Fruit fly (Drosophila melanogaster) whole organism, pupa: ENCODE results near the gene CG10576.

Experiments used
- CG10348 ChIP-seq: fragments of 200-800 bp; sonication (Bioruptor generic); IDR thresholded peaks from 2 replicates; pipeline ENCODE4 v1.3.6; 2022; ENCODE audit warnings: missing biosample characterization, missing genetic modification characterization
- CG12605 ChIP-seq: fragments of 200-800 bp; sonication (Bioruptor generic); IDR thresholded peaks from 2 replicates; pipeline ENCODE4 v1.3.6; 2022; ENCODE audit warnings: missing biosample characterization, missing genetic modification characterization
- CG14655 ChIP-seq: fragments of 200-800 bp; sonication (Bioruptor generic); optimal IDR thresholded peaks from 3 replicates; lab custom pipeline; 2017; ENCODE audit warnings: mild to moderate bottlenecking, missing biosample characterization, missing genetic modification reagents, missing genetic modification characterization
- CG15710 ChIP-seq: fragments of 200-800 bp; sonication (Bioruptor generic); optimal IDR thresholded peaks from 2 replicates; lab custom pipeline; 2018; ENCODE audit warnings: missing biosample characterization, mild to moderate bottlenecking, missing genetic modification characterization, moderate library complexity
- CG17806 ChIP-seq: fragments of 200-800 bp; sonication (Bioruptor generic); optimal IDR thresholded peaks from 2 replicates; lab custom pipeline; 2018; ENCODE audit warnings: missing biosample characterization, mild to moderate bottlenecking, missing genetic modification characterization, moderate library complexity
- CG32121 ChIP-seq: fragments of 200-800 bp; sonication (Bioruptor generic); IDR thresholded peaks from 2 replicates; pipeline ENCODE4 v1.3.6; 2022; ENCODE audit warnings: missing biosample characterization, missing genetic modification characterization
- CG34367 ChIP-seq: fragments of 200-800 bp; sonication (Bioruptor generic); optimal IDR thresholded peaks from 2 replicates; lab custom pipeline; 2018; ENCODE audit warnings: missing biosample characterization, mild to moderate bottlenecking, missing genetic modification characterization
- CG4496 ChIP-seq: fragments of 200-800 bp; sonication (Bioruptor generic); IDR thresholded peaks from 3 replicates; pipeline ENCODE4 v1.3.6; 2022; ENCODE audit warnings: missing biosample characterization, missing genetic modification characterization
- CG8159 ChIP-seq: fragments of 200-800 bp; sonication (Bioruptor generic); optimal IDR thresholded peaks from 3 replicates; lab custom pipeline; 2018; ENCODE audit warnings: missing biosample characterization, mild to moderate bottlenecking, missing genetic modification characterization, moderate library complexity
- CG8301 ChIP-seq: fragments of 200-800 bp; sonication (Bioruptor generic); optimal IDR thresholded peaks from 2 replicates; lab custom pipeline; 2018; ENCODE audit warnings: missing biosample characterization, mild to moderate bottlenecking, missing genetic modification characterization
- D1 ChIP-seq: fragments of 200-800 bp; sonication (Bioruptor generic); optimal IDR thresholded peaks from 2 replicates; lab custom pipeline; 2018; ENCODE audit warnings: missing biosample characterization, mild to moderate bottlenecking, missing genetic modification characterization, moderate library complexity
- EcR ChIP-seq: fragments of 200-800 bp; sonication (Bioruptor generic); optimal IDR thresholded peaks from 3 replicates; lab custom pipeline; 2019; ENCODE audit warnings: missing biosample characterization, missing genetic modification characterization, mild to moderate bottlenecking, moderate library complexity, missing genetic modification reagents
- Ets98B ChIP-seq: fragments of 200-800 bp; sonication (Bioruptor generic); IDR thresholded peaks from 2 replicates; pipeline ENCODE4 v1.3.6; 2022; ENCODE audit warnings: missing biosample characterization, missing genetic modification characterization
- Pif1A ChIP-seq: fragments of 200-800 bp; sonication (Bioruptor generic); optimal IDR thresholded peaks from 3 replicates; lab custom pipeline; 2016; ENCODE audit warnings: missing biosample characterization, missing genetic modification characterization
- Pif1B ChIP-seq: fragments of 200-800 bp; sonication (Bioruptor generic); optimal IDR thresholded peaks from 3 replicates; lab custom pipeline; 2016; ENCODE audit warnings: missing biosample characterization, missing genetic modification characterization
- Snoo ChIP-seq: fragments of 200-800 bp; sonication (Bioruptor generic); optimal IDR thresholded peaks from 3 replicates; lab custom pipeline; 2017; ENCODE audit warnings: missing biosample characterization, mild to moderate bottlenecking, missing genetic modification characterization, inconsistent platforms
- fd96Ca ChIP-seq: fragments of 200-800 bp; sonication (Bioruptor generic); IDR thresholded peaks from 3 replicates; pipeline ENCODE4 v1.3.6; 2022; ENCODE audit warnings: missing biosample characterization, missing genetic modification characterization

CG10576 gene

DNA sequence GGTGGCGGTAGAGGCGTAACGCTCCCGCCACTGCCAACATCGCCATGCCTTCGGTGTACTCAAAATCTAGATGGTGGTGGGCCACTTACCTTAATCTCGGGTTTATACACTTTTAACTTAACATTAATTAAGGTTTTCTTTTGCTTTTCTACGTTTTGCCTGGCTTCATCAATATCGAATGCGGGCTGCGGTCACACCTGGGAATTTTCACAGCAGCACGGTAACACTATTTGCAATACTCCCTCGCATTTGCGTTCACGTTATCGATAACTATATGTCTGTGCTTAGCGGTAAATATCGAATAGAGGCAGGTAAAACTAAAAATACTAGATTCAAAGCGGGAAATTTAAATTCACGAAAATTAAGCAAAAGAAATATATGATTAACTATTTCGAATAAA, 28.5 kb upstream of the CG10576 start, which contains the start of gene Bre1:
Bre1 (minus strand) TSS at position 226 of the 400 bp plus-strand sequence.
- no peak for TF ChIP-seq CG10348 (GFP tag; lab: Robert Waterston, UW)
- TF ChIP-seq CG8159 (tag; lab: Kevin White, UChicago), result no peak
- TF ChIP-seq Pif1B (GFP tag; lab: Kevin White, UChicago), result no peak
- no peak for TF ChIP-seq CG32121 (GFP tag; lab: Robert Waterston, UW)
- no peak for TF ChIP-seq Ets98B (GFP tag; lab: Robert Waterston, UW)
- no peak for TF ChIP-seq CG34367 (tag; lab: Kevin White, UChicago)

DNA sequence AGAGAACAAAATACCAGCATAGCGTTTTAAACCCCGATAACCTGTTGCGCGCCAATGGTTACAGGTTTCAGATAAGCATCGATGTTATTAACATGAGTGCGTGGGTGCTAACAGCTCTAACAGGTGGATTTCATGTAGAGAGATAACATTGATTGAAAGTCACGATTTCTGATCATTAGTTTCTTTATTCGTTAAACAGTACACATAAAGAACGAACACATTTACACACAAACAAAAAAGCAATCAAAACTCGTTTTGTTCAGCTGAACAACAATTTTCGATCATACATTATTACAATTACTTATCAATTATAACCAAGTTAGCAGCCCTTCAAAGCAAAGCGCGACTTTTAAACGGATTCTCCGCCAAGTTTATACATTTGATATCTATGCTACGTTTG, 24.2 kb upstream of the CG10576 start:
- peak; percentile 67 for TF ChIP-seq CG12605 (GFP tag; lab: Robert Waterston, UW)
- TF ChIP-seq CG17806 (tag; lab: Kevin White, UChicago), result peak; percentile 18
- no peak for TF ChIP-seq EcR (GFP tag; lab: Kevin White, UChicago)
- peak; percentile 32; the same call in 1 of the 2 replicates for TF ChIP-seq Ets98B (GFP tag; lab: Robert Waterston, UW)

DNA sequence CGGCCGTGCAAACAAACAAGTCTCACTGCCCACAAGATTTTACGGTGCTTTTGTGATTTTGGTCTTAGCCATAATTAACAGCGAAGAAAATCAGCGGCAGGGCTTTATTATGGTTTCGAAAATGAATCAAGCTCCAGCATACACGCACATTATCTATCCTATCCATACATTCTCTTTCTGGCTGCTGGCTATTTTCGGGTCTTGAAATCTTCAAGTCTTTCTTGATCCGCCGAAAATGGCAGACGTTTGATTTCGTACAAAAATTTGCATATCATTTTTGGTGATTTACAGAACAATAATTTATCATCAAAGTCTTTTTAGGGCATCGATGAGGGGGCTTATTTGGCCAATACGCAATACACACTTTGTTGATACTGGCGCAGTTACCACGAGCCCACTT, 23.3 kb upstream of the CG10576 start:
- no peak for TF ChIP-seq CG17806 (tag; lab: Kevin White, UChicago)

DNA sequence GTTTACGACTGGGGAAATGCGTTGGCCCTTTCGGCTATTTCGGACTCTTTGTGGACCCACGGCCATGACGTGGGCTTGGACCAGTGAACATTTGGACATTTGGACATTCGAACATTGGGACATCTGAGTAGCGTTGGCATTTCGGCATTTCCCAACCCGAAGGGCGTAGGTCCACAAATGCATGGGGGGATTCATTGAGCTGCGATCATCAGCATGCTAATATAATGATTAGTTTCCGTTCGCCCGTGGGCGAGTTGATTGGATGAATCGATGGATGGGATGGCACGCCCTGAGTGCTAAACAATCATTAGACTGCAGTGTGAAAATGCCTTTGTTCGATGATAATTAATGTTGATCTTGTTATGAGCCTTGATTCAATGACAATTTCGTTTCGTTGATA, 22.0 kb upstream of the CG10576 start:
- no peak for TF ChIP-seq fd96Ca (GFP tag; lab: Robert Waterston, UW)

DNA sequence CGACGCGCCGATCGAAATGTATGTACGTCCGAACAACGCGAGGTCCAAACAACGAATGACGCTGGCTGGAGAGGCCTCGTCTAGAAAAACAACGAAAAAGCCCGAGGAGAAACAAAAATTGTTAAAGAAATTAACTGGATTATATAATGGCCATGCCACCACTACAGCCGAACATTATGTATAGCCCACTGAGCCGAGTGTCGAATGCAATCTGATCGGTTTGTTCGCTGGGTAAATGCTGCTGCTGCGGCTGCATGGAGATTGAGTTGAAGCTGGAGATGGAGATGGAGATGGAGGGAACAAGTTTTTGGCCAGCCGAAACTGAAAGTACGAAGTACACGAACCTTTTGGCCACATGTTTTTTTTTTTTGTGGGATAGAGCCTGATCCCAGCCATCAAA, 21.1 kb upstream of the CG10576 start, which contains the start of gene Cralbp:
Cralbp (minus strand) TSS at position 115 of the 400 bp plus-strand sequence.
- TF ChIP-seq Ets98B (GFP tag; lab: Robert Waterston, UW), result no peak; the same call in 1 of the 2 replicates
- TF ChIP-seq CG4496, result 0 out of 3 replicates have a peak, but pooled peaks have one; percentile 36
- TF ChIP-seq CG8301 (tag; lab: Kevin White, UChicago), result no peak
- no peak for TF ChIP-seq CG34367 (tag; lab: Kevin White, UChicago)

DNA sequence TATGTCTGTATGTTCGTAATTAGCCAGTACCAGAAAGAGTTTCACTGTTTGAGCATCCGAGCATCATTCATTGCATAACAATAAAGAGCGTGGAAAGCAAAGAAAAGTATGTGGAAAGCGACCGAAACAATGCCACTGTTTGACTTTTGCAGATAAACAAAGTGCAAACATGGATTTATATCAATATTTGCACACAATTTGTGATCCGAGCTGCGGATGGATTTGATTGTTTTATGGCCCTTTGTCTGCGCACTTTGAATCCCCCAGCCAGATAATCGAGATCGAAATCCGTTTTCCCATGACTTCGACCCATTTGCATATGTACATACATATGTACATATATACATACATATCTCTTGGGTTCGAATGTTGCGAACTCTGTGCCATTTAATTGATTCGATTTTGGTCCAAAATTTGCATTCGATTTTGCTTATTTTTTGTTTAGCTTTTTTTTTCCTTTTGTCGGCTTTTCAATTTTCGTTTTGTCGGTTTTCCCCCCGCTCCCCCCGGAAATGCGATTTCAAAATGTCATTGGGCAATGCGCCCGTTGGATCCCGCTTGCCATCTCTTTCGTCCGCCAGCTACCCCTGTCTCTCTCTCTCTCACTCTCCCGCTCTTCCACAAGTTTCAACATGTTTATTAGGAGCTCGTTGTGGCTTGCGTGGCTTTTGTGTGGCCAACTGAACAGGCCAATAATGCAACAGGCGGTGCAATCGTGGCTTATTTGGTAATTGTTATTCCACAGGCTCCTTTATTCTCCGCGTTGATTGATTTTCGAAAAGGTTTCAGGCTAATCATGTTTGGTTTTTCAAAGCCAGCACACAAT, 19.9 kb upstream of the CG10576 start:
- TF ChIP-seq Pif1A (GFP tag; lab: Kevin White, UChicago), result no peak
- 0 out of 2 replicates have a peak, but pooled peaks have one; percentile 30 for TF ChIP-seq CG12605 (GFP tag; lab: Robert Waterston, UW)
- peak; percentile 43; the same call in 1 of the 3 replicates for TF ChIP-seq CG4496
- TF ChIP-seq Ets98B (GFP tag; lab: Robert Waterston, UW), result no peak; the same call in 1 of the 2 replicates
- TF ChIP-seq CG32121 (GFP tag; lab: Robert Waterston, UW), result 0 out of 2 replicates have a peak, but pooled peaks have one; percentile 9

DNA sequence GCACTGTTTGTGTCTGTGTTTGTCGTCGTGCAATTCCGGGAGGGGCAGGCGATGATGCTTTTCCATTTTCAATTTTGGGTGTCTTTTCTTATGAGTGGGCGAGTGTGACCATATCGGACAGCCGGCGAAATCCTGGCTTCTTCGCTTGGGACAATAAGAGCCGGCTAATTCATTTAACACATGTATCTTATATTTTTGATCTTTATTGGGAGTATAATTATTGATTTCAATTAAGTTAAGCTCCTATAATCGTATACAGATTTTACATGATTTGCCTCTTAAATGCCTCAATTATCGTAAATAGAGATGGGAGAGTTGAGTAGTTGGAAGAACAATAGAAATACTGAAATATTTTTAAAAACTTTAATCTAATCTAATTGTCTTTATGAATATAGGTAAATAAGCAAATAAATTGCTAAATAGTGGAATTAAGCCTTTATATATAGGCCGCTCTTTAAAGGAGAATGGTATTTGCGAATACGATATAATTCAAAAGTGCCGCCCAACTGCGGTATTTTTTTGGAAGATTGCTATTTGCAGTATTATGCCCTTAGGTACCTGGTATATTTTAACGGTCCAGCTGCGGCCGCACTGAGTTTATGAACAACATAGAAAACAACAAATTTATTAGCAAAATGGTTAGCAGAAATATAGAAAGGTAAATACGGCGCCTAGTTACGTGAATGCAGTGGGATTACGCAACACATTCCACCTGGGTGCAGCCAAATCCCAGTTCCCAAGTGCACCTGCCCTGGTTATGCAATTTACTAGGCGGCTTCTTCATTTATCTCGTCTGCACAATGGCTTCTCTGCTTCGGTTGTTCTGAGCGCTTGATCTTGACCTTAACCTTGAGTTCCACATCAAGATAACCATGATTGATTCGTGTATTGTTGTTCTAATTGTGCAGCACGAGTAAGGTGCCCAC, 14.2 kb upstream of the CG10576 start, which contains the start of the genes Myt1, PGRP-LD and Pmi:
Myt1 (minus strand) TSS at position 116 of the 926 bp plus-strand sequence.
PGRP-LD (plus strand) TSS at position 576 of the 926 bp plus-strand sequence.
Pmi (plus strand) TSS at position 576 of the 926 bp plus-strand sequence.
- TF ChIP-seq CG17806 (tag; lab: Kevin White, UChicago) (no peak), CG32121 (GFP tag; lab: Robert Waterston, UW) (no peak), EcR (GFP tag; lab: Kevin White, UChicago) (no peak)

DNA sequence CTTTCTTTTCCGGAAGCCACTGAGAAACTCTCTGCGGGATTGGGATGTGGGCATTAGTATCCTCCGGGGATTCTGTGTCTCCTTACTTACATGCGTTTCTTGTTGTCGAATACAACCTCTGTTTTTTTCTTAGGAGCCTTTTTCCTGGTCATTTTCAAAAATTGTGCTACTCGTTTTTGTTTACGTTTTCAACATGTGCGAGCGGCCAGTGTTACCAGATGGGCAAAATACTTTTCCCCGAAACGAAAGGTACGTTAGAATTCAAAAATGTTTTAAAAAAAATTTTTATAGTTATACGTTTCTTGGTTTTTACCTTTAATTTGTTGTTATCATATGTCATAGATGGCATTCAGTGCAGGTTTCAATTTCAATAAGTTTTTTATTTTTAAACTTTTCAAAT, 11.6 kb upstream of the CG10576 start, which contains the start of gene vito:
vito (minus strand) TSS at position 220 of the 400 bp plus-strand sequence.
- no peak for TF ChIP-seq CG15710 (tag; lab: Kevin White, UChicago)
- no peak for TF ChIP-seq CG14655 (GFP tag; lab: Kevin White, UChicago)
- no peak for TF ChIP-seq CG12605 (GFP tag; lab: Robert Waterston, UW)
- no peak for TF ChIP-seq CG32121 (GFP tag; lab: Robert Waterston, UW)
- no peak for TF ChIP-seq D1 (tag; lab: Kevin White, UChicago)
- no peak for TF ChIP-seq CG34367 (tag; lab: Kevin White, UChicago)
- TF ChIP-seq CG4496, result no peak
- TF ChIP-seq Snoo (tag; lab: Kevin White, UChicago), result no peak
- TF ChIP-seq EcR (GFP tag; lab: Kevin White, UChicago), result no peak
- no peak for TF ChIP-seq Pif1A (GFP tag; lab: Kevin White, UChicago)
- TF ChIP-seq CG10348 (GFP tag; lab: Robert Waterston, UW), result no peak
